Fruit fly (Drosophila melanogaster) whole organism, embryonic: Measurements from ENCODE around the gene Notum.

ENCODE experiments used
- Atf-2 ChIP-seq: fragments of 200-800 bp; sonication (Bioruptor generic); optimal IDR thresholded peaks from 2 replicates; lab custom pipeline; 2016; ENCODE audit warnings: missing biosample characterization, missing genetic modification characterization
- CG1024 ChIP-seq: fragments of 200-800 bp; sonication (Bioruptor generic); IDR thresholded peaks from 2 replicates; pipeline ENCODE4 v1.3.6; 2022; ENCODE audit warnings: missing biosample characterization, missing genetic modification characterization
- CG10267 ChIP-seq: fragments of 200-800 bp; sonication (Bioruptor generic); optimal IDR thresholded peaks from 2 replicates; lab custom pipeline; 2018; ENCODE audit warnings: missing biosample characterization, mild to moderate bottlenecking, missing genetic modification characterization, moderate library complexity
- CG12155 ChIP-seq: fragments of 200-800 bp; sonication (Bioruptor generic); optimal IDR thresholded peaks from 3 replicates; lab custom pipeline; 2016; ENCODE audit warnings: missing biosample characterization, missing genetic modification characterization
- CG17912 ChIP-seq: fragments of 200-800 bp; sonication (Bioruptor generic); optimal IDR thresholded peaks from 2 replicates; lab custom pipeline; 2018; ENCODE audit warnings: missing biosample characterization, mild to moderate bottlenecking, missing genetic modification characterization
- CG18599 ChIP-seq: fragments of 200-800 bp; sonication (Bioruptor generic); optimal IDR thresholded peaks from 3 replicates; lab custom pipeline; 2017; ENCODE audit warnings: missing biosample characterization, missing genetic modification characterization, mild to moderate bottlenecking, moderate library complexity, missing genetic modification reagents
- CG32767 ChIP-seq: fragments of 200-800 bp; sonication (Bioruptor generic); IDR thresholded peaks from 2 replicates; pipeline ENCODE4 v1.3.6; 2022; ENCODE audit warnings: missing biosample characterization, missing genetic modification characterization
- CG6175 ChIP-seq: fragments of 200-800 bp; sonication (Bioruptor generic); IDR thresholded peaks from 3 replicates; pipeline ENCODE4 v1.3.6; 2022; ENCODE audit warnings: missing biosample characterization, missing genetic modification characterization
- CG6689 ChIP-seq: fragments of 200-800 bp; sonication (Bioruptor generic); IDR thresholded peaks from 2 replicates; pipeline ENCODE4 v1.3.6; 2022; ENCODE audit warnings: missing biosample characterization, missing genetic modification characterization
- CG6765 ChIP-seq: fragments of 200-800 bp; sonication (Bioruptor generic); optimal IDR thresholded peaks from 3 replicates; lab custom pipeline; 2017; ENCODE audit warnings: missing biosample characterization, mild to moderate bottlenecking, missing genetic modification characterization
- CG6813 ChIP-seq: fragments of 200-800 bp; sonication (Bioruptor generic); optimal IDR thresholded peaks from 2 replicates; lab custom pipeline; 2017; ENCODE audit warnings: missing biosample characterization, missing genetic modification characterization, mild to moderate bottlenecking, moderate library complexity, missing genetic modification reagents
- CG7357 ChIP-seq: fragments of 200-800 bp; sonication (Bioruptor generic); IDR thresholded peaks from 3 replicates; pipeline ENCODE4 v1.3.6; 2022; ENCODE audit warnings: missing biosample characterization, missing genetic modification characterization
- CG7372 ChIP-seq: fragments of 200-800 bp; sonication (Bioruptor generic); IDR thresholded peaks from 2 replicates; pipeline ENCODE4 v1.3.6; 2022; ENCODE audit warnings: missing biosample characterization, missing genetic modification characterization
- CG8359 ChIP-seq: fragments of 200-800 bp; sonication (Bioruptor generic); optimal IDR thresholded peaks from 2 replicates; lab custom pipeline; 2017; ENCODE audit warnings: missing biosample characterization, mild to moderate bottlenecking, missing genetic modification characterization, borderline replicate concordance
- CHES-1-like ChIP-seq: fragments of 200-800 bp; sonication (Bioruptor generic); optimal IDR thresholded peaks from 2 replicates; lab custom pipeline; 2016; ENCODE audit warnings: missing biosample characterization, missing genetic modification characterization
- CkIIα-i1 ChIP-seq: fragments of 200-800 bp; sonication (Bioruptor generic); IDR thresholded peaks from 2 replicates; pipeline ENCODE4 v1.3.6; 2022; ENCODE audit warnings: missing biosample characterization, missing genetic modification characterization
- Eip74EF ChIP-seq, 2 experiments: fragments of 200-800 bp in 1 of 2; fragments of >200 bp in 1 of 2; sonication (Bioruptor generic) in 1 of 2; optimal IDR thresholded peaks; 2 replicates each; lab custom pipeline; 2017 to 2019; ENCODE audit warnings: missing biosample characterization in 2 of 2, missing genetic modification characterization in 2 of 2, mild to moderate bottlenecking in 1 of 2, moderate library complexity in 1 of 2
- Fer2 ChIP-seq: fragments of 200-800 bp; sonication (Bioruptor generic); optimal IDR thresholded peaks from 2 replicates; lab custom pipeline; 2018; ENCODE audit warnings: missing biosample characterization, mild to moderate bottlenecking, missing genetic modification characterization, moderate library complexity
- Fer3 ChIP-seq: fragments of 200-800 bp; sonication (Bioruptor generic); optimal IDR thresholded peaks from 2 replicates; lab custom pipeline; 2018; ENCODE audit warnings: missing biosample characterization, mild to moderate bottlenecking, missing genetic modification characterization, moderate library complexity
- Hr51 ChIP-seq, 2 experiments: fragments of 200-800 bp; sonication (Bioruptor generic); optimal IDR thresholded peaks; 2 replicates in 1 of 2; 3 replicates in 1 of 2; lab custom pipeline; 2016 to 2018; ENCODE audit warnings: missing biosample characterization in 2 of 2, missing genetic modification characterization in 2 of 2, mild to moderate bottlenecking in 1 of 2, moderate library complexity in 1 of 2
- Lpt ChIP-seq: fragments of >200 bp; optimal IDR thresholded peaks from 2 replicates; lab custom pipeline; 2018; ENCODE audit warnings: missing biosample characterization, missing genetic modification characterization
- Max ChIP-seq: fragments of 200-800 bp; sonication (Bioruptor generic); optimal IDR thresholded peaks from 2 replicates; lab custom pipeline; 2016; ENCODE audit warnings: missing biosample characterization, mild to moderate bottlenecking, missing genetic modification characterization
- Mrtf ChIP-seq: fragments of 200-800 bp; sonication (Bioruptor generic); IDR thresholded peaks from 3 replicates; pipeline ENCODE4 v1.3.6; 2022; ENCODE audit warnings: missing biosample characterization, missing genetic modification characterization
- Pdp1 ChIP-seq, 2 experiments: fragments of 200-800 bp; sonication (Bioruptor generic); optimal IDR thresholded peaks; 3 replicates each; lab custom pipeline; 2016; ENCODE audit warnings: missing biosample characterization in 2 of 2, missing genetic modification characterization in 2 of 2, mild to moderate bottlenecking in 1 of 2, moderate library complexity in 1 of 2
- Taf1 ChIP-seq: fragments of 200-800 bp; sonication (Bioruptor generic); IDR thresholded peaks from 2 replicates; pipeline ENCODE4 v1.3.6; 2022; ENCODE audit warnings: missing biosample characterization, missing genetic modification characterization
- Xbp1 ChIP-seq: fragments of 200-800 bp; sonication (Bioruptor generic); optimal IDR thresholded peaks from 3 replicates; lab custom pipeline; 2016; ENCODE audit warnings: missing biosample characterization, mild to moderate bottlenecking, missing genetic modification characterization
- bigmax ChIP-seq: fragments of 200-800 bp; sonication (Bioruptor generic); optimal IDR thresholded peaks from 2 replicates; lab custom pipeline; 2018; ENCODE audit warnings: missing biosample characterization, mild to moderate bottlenecking, missing genetic modification characterization
- chif ChIP-seq, 2 experiments: fragments of 200-800 bp; sonication (Bioruptor generic); optimal IDR thresholded peaks; 3 replicates each; lab custom pipeline; 2016; ENCODE audit warnings: missing biosample characterization in 2 of 2, missing genetic modification characterization in 2 of 2
- dpn ChIP-seq, 2 experiments: fragments of 200-800 bp; sonication (Bioruptor generic); optimal IDR thresholded peaks; 3 replicates each; lab custom pipeline; 2016; ENCODE audit warnings: missing biosample characterization in 2 of 2, missing genetic modification characterization in 2 of 2
- ems ChIP-seq: fragments of 200-800 bp; sonication (Bioruptor generic); optimal IDR thresholded peaks from 3 replicates; lab custom pipeline; 2016; ENCODE audit warnings: missing biosample characterization, missing genetic modification characterization
- gfzf ChIP-seq: fragments of 200-800 bp; sonication (Bioruptor generic); optimal IDR thresholded peaks from 2 replicates; lab custom pipeline; 2016; ENCODE audit warnings: missing biosample characterization, mild to moderate bottlenecking, missing genetic modification characterization, moderate library complexity
- nerfin-2 ChIP-seq: fragments of 200-800 bp; sonication (Bioruptor generic); IDR thresholded peaks from 2 replicates; pipeline ENCODE4 v1.3.6; 2022; ENCODE audit warnings: missing biosample characterization, missing genetic modification characterization; ENCODE audit not compliant: partially characterized antibody
- nmo ChIP-seq: fragments of 200-800 bp; sonication (Bioruptor generic); optimal IDR thresholded peaks from 2 replicates; lab custom pipeline; 2018; ENCODE audit warnings: missing biosample characterization, mild to moderate bottlenecking, missing genetic modification characterization, moderate library complexity
- onecut ChIP-seq: fragments of 200-800 bp; sonication (Bioruptor generic); IDR thresholded peaks from 2 replicates; pipeline ENCODE4 v1.3.6; 2022; ENCODE audit warnings: missing biosample characterization, missing genetic modification characterization
- phol ChIP-seq: fragments of 200-800 bp; sonication (Bioruptor generic); optimal IDR thresholded peaks from 3 replicates; lab custom pipeline; 2018; ENCODE audit warnings: missing biosample characterization, mild to moderate bottlenecking, missing genetic modification characterization, moderate library complexity
- prd ChIP-seq, 3 experiments: fragments of >200 bp in 2 of 3; fragments of 200-800 bp in 1 of 3; sonication (Bioruptor generic) in 1 of 3; optimal IDR thresholded peaks in 2 of 3; IDR thresholded peaks in 1 of 3; 2 replicates in 2 of 3; 3 replicates in 1 of 3; pipeline versions ENCODE4 v1.3.6 to Lab custom; 2017 to 2022; ENCODE audit warnings: missing biosample characterization in 1 of 3, missing genetic modification characterization in 1 of 3
- pum ChIP-seq: fragments of 200-800 bp; sonication (Bioruptor generic); optimal IDR thresholded peaks from 2 replicates; lab custom pipeline; 2016; ENCODE audit warnings: missing biosample characterization, missing genetic modification characterization
- row ChIP-seq: fragments of 200-800 bp; sonication (Bioruptor generic); IDR thresholded peaks from 3 replicates; pipeline ENCODE4 v1.3.6; 2022; ENCODE audit warnings: missing biosample characterization, missing genetic modification characterization
- sens ChIP-seq: fragments of 200-800 bp; sonication (Bioruptor generic); peaks from one replicate; lab custom pipeline; 2016; ENCODE audit warnings: missing biosample characterization, missing genetic modification characterization
- sob ChIP-seq: fragments of 200-800 bp; sonication (Bioruptor generic); IDR thresholded peaks from 2 replicates; pipeline ENCODE4 v1.3.6; 2022; ENCODE audit warnings: missing biosample characterization, missing genetic modification characterization
- stc ChIP-seq: fragments of 200-800 bp; sonication (Bioruptor generic); IDR thresholded peaks from 2 replicates; pipeline ENCODE4 v1.3.6; 2022; ENCODE audit warnings: missing biosample characterization, missing genetic modification characterization
- ttk ChIP-seq: fragments of 200-800 bp; sonication (Bioruptor generic); IDR thresholded peaks from 2 replicates; pipeline ENCODE4 v2.1.2; 2022; ENCODE audit warnings: missing biosample characterization, missing genetic modification characterization
- twi ChIP-seq: fragments of 200-800 bp; optimal IDR thresholded peaks from 2 replicates; lab custom pipeline; 2019; ENCODE audit warnings: missing biosample characterization, mild to moderate bottlenecking, missing genetic modification characterization, moderate library complexity

The Notum gene

DNA sequence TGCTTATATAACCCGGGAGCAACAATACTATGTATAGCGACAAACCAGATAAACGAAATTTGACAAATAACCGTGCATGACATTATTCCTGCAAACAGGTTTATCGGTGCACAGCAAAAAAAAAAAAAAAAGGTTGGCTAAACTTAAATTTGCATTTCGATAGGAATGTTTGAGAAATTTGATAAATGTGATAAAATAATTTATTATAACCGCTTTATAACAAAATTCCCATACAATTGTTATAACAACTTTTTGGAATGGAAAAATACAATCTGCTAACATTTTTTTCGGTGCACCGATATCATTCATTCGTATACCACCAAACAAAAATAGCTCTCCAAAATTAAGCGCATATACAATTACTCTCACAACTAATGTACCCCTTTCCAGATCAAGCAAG, 45.7 kb upstream of the Notum start (continued):
- no peak for TF ChIP-seq Mrtf
- no peak for TF ChIP-seq CkIIα-i1 (GFP tag; lab: Robert Waterston, UW)
- 0 out of 2 replicates have a peak, but pooled peaks have one; percentile 31 for TF ChIP-seq Taf1 (GFP tag; lab: Robert Waterston, UW)
- peak; percentile 21 for TF ChIP-seq ems (GFP tag; lab: Kevin White, UChicago)
- TF ChIP-seq CG6689, result peak; percentile 65
- TF ChIP-seq CG1024 (GFP tag; lab: Robert Waterston, UW), result no peak
- peak; percentile 36; the same call in 1 of the 2 replicates for TF ChIP-seq sob (GFP tag; lab: Robert Waterston, UW)
- TF ChIP-seq pum, result no peak
- peak; percentile 59 for TF ChIP-seq ttk (GFP tag; lab: Robert Waterston, UW)
- TF ChIP-seq CG12155 (GFP tag; lab: Kevin White, UChicago), result no peak
- TF ChIP-seq CG32767 (GFP tag; lab: Robert Waterston, UW), result peak; percentile 18; the same call in 1 of the 2 replicates
- TF ChIP-seq nerfin-2 (GFP tag; lab: Robert Waterston, UW), result no peak
- TF ChIP-seq CG7372 (GFP tag; lab: Robert Waterston, UW), result peak; percentile 62
- TF ChIP-seq CG8359, result no peak
- TF ChIP-seq bigmax (GFP tag; lab: Kevin White, UChicago), result no peak
- TF ChIP-seq CG6813 (GFP tag; lab: Kevin White, UChicago), result peak; percentile 20
- TF ChIP-seq stc, result peak; percentile 74
- peak; percentile 53 for TF ChIP-seq nmo (GFP tag; lab: Kevin White, UChicago)
- no peak for TF ChIP-seq prd (optimal IDR thresholded peaks at IDR 0.05; lab: Kevin White, UChicago)
- TF ChIP-seq prd (GFP tag; IDR thresholded peaks at IDR 0.05; lab: Robert Waterston, UW), result peak; percentile 79
- no peak for TF ChIP-seq Lpt (GFP tag; lab: Kevin White, UChicago)
- TF ChIP-seq chif (GFP tag; optimal IDR thresholded peaks at IDR 0.05; lab: Kevin White, UChicago), result peak in 1 of 2 experiments; percentile 12
- peak; percentile 69 for TF ChIP-seq Fer3 (tag; lab: Kevin White, UChicago)
- 0 out of 2 replicates have a peak, but pooled peaks have one; percentile 8 for TF ChIP-seq onecut
- peak in 1 of 2 experiments; percentile 28 for TF ChIP-seq Eip74EF (GFP tag; optimal IDR thresholded peaks at IDR 0.05; lab: Kevin White, UChicago)
- TF ChIP-seq CG17912 (GFP tag; lab: Kevin White, UChicago), result no peak
- TF ChIP-seq dpn (GFP tag; optimal IDR thresholded peaks at IDR 0.05; lab: Kevin White, UChicago), result peak in 1 of 2 experiments; percentile 44
- no peak for TF ChIP-seq Hr51 (GFP tag; optimal IDR thresholded peaks at IDR 0.05; lab: Kevin White, UChicago)
- no peak for TF ChIP-seq Atf-2 (GFP tag; lab: Kevin White, UChicago)
- no peak for TF ChIP-seq twi (tag; lab: Kevin White, UChicago)
- TF ChIP-seq Xbp1 (GFP tag; lab: Kevin White, UChicago), result no peak
- TF ChIP-seq Pdp1 (GFP tag; optimal IDR thresholded peaks at IDR 0.05; lab: Kevin White, UChicago), result peak; percentile 10 to 86
- no peak for TF ChIP-seq CG6175 (GFP tag; lab: Robert Waterston, UW)
- TF ChIP-seq row (GFP tag; lab: Robert Waterston, UW), result peak; percentile 72
- TF ChIP-seq CG6765 (GFP tag; lab: Kevin White, UChicago), result no peak
- TF ChIP-seq phol (tag; lab: Kevin White, UChicago), result peak; percentile 56
- TF ChIP-seq CG7357 (GFP tag; lab: Robert Waterston, UW), result peak; percentile 59; the same call in 2 of the 3 replicates
- TF ChIP-seq sens, result peak; percentile 87
- peak; percentile 39 for TF ChIP-seq Max
- no peak for TF ChIP-seq Fer2 (tag; lab: Kevin White, UChicago)
- TF ChIP-seq CHES-1-like (GFP tag; lab: Kevin White, UChicago), result no peak
- TF ChIP-seq CG18599 (GFP tag; lab: Kevin White, UChicago), result peak; percentile 72
- no peak for TF ChIP-seq gfzf
- TF ChIP-seq CG10267 (tag; lab: Kevin White, UChicago), result peak; percentile 23
